Worm (Caenorhabditis elegans) whole organism, early embryonic: ENCODE measurements around the gene C42D8.9.

Experiments used
- B0310.2 ChIP-seq: sonication (generic microtip); optimal IDR thresholded peaks from 2 replicates; lab custom pipeline; 2016; ENCODE audit warnings: mild to moderate bottlenecking, missing genetic modification characterization, missing compliant biosample characterization
- F13C5.2 ChIP-seq: sonication (generic microtip); optimal IDR thresholded peaks from 2 replicates; lab custom pipeline; 2017; ENCODE audit warnings: mild to moderate bottlenecking, missing genetic modification characterization, inconsistent platforms, missing compliant biosample characterization
- aly-1 ChIP-seq: sonication (generic microtip); optimal IDR thresholded peaks from 2 replicates; lab custom pipeline; 2016; ENCODE audit warnings: missing genetic modification characterization, missing compliant biosample characterization
- ama-1 ChIP-seq: fragments of 150-350 bp; optimal IDR thresholded peaks from 2 replicates; lab custom pipeline; 2014
- ceh-13 ChIP-seq: fragments of 200-800 bp; sonication (Bioruptor generic); optimal IDR thresholded peaks from 2 replicates; lab custom pipeline; 2018; ENCODE audit warnings: mild to moderate bottlenecking, missing genetic modification characterization, missing compliant biosample characterization
- ceh-36 ChIP-seq: sonication (generic microtip); optimal IDR thresholded peaks from 2 replicates; lab custom pipeline; 2016; ENCODE audit warnings: missing genetic modification characterization, inconsistent platforms, missing compliant biosample characterization
- ets-7 ChIP-seq: sonication (generic microtip); optimal IDR thresholded peaks from 2 replicates; lab custom pipeline; 2016; ENCODE audit warnings: missing genotype, missing genetic modification characterization, missing compliant biosample characterization
- flt-1 ChIP-seq: fragments of 200-800 bp; sonication (Bioruptor generic); IDR thresholded peaks from 2 replicates; pipeline ENCODE4 v1.3.6; 2022; ENCODE audit warnings: missing genetic modification characterization, missing compliant biosample characterization
- hmbx-1 ChIP-seq: sonication (generic microtip); optimal IDR thresholded peaks from 2 replicates; lab custom pipeline; 2016; ENCODE audit warnings: mild to moderate bottlenecking, missing genetic modification characterization, missing compliant biosample characterization
- hmg-4 ChIP-seq: fragments of 200-800 bp; sonication (Bioruptor generic); optimal IDR thresholded peaks from 2 replicates; lab custom pipeline; 2018; ENCODE audit warnings: mild to moderate bottlenecking, missing genetic modification characterization, missing compliant biosample characterization
- hnd-1 ChIP-seq: sonication (generic microtip); optimal IDR thresholded peaks from 2 replicates; lab custom pipeline; 2016; ENCODE audit warnings: missing genetic modification characterization, missing compliant biosample characterization
- pes-1 ChIP-seq: fragments of 200-800 bp; sonication (Bioruptor generic); IDR thresholded peaks from 2 replicates; pipeline ENCODE4 v1.3.6; 2022; ENCODE audit warnings: missing genetic modification reagents, missing genetic modification characterization, missing compliant biosample characterization
- scrt-1 ChIP-seq: fragments of 200-800 bp; sonication (Bioruptor generic); IDR thresholded peaks from 2 replicates; pipeline ENCODE4 v1.3.6; 2022; ENCODE audit warnings: missing genetic modification characterization, missing compliant biosample characterization
- sea-1 ChIP-seq: fragments of 200-800 bp; sonication (Bioruptor generic); conservative IDR thresholded peaks from 2 replicates; pipeline ENCODE4 v1.3.6; 2022; ENCODE audit warnings: missing genetic modification characterization, missing compliant biosample characterization
- tbx-11 ChIP-seq: fragments of 200-800 bp; sonication (Bioruptor generic); IDR thresholded peaks from 2 replicates; pipeline ENCODE4 v1.3.6; 2022; ENCODE audit warnings: missing genetic modification characterization, missing compliant biosample characterization
- tbx-37 ChIP-seq: fragments of 200-800 bp; sonication (Bioruptor generic); conservative IDR thresholded peaks from 2 replicates; pipeline ENCODE4 v1.3.6; 2022; ENCODE audit warnings: missing genetic modification reagents, missing genetic modification characterization, missing compliant biosample characterization
- tra-4 ChIP-seq: sonication (generic microtip); optimal IDR thresholded peaks from 2 replicates; lab custom pipeline; 2017; ENCODE audit warnings: missing genetic modification characterization, missing compliant biosample characterization

C42D8.9 gene

DNA sequence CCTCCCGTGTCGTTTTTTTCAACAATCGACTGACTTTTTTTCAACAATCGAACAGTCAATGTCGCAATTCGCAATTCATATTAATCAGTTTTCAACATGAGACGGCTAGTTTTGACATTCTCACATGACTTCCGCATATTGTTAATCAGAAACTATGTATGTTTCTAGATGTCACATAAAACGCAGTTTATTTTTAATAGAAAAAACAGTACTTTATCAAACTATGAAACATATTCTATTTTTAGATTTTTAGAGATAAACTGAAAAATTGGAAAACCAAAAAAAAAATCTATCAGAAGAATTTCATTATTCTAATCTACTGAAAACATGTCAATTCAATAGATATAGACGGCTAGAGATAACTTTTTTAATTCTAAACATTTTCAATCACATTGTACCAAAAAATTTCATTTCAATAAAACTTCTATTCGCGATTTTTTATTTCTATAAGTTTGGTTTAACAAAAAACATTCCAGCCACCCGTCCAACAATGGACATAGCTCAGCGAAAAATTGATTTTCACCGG is 19.4 kb downstream of the C42D8.9 start, which contains the start of gene pnk-4:
Gene pnk-4 (plus strand): TSS at position 476 of the 526 bp plus-strand sequence.
- no peak for TF ChIP-seq ceh-13 (GFP tag; lab: Kevin White, UChicago)
- no peak for TF ChIP-seq aly-1 (tag; lab: Kevin White, UChicago)
- TF ChIP-seq B0310.2 (tag; lab: Kevin White, UChicago), result no peak
- TF ChIP-seq tbx-37 (GFP tag; lab: Robert Waterston, UW), result no peak
- TF ChIP-seq hmbx-1 (tag; lab: Kevin White, UChicago), result no peak
- TF ChIP-seq F13C5.2 (tag; lab: Kevin White, UChicago), result no peak
- TF ChIP-seq pes-1 (GFP tag; lab: Robert Waterston, UW), result no peak
- TF ChIP-seq hnd-1 (tag; lab: Kevin White, UChicago), result no peak
- no peak for TF ChIP-seq tbx-11 (GFP tag; lab: Robert Waterston, UW)
- no peak for TF ChIP-seq flt-1 (GFP tag; lab: Robert Waterston, UW)
- TF ChIP-seq hmg-4 (GFP tag; lab: Kevin White, UChicago), result no peak
- TF ChIP-seq ets-7 (tag; lab: Kevin White, UChicago), result no peak
- no peak for TF ChIP-seq sea-1
- TF ChIP-seq tra-4 (tag; lab: Kevin White, UChicago), result no peak
- TF ChIP-seq ceh-36, result no peak
- no peak for TF ChIP-seq ama-1 (lab: Kevin White, UChicago)

DNA sequence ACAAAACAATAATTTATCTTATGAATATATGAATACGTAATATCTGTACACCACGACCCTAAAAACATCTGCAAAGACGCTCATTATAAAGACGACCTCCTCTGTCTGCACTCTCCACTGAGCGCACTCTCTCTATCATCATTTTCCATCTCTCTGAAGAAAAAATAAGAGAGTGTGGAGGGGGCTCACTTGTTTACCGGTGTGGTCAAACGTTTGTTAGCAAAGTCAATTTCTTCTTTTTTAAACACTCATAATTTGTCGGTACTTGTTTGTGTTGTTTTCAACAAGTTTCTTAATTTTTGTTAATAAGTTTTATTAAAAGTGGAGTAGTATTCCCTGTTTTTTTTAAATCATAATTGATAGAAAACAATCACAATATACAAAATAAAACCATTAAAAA is 20.6 kb downstream of the C42D8.9 start:
- TF ChIP-seq tbx-37 (GFP tag; lab: Robert Waterston, UW) (no peak), hnd-1 (tag; lab: Kevin White, UChicago) (no peak), hmg-4 (GFP tag; lab: Kevin White, UChicago) (no peak), flt-1 (GFP tag; lab: Robert Waterston, UW) (no peak), ama-1 (lab: Kevin White, UChicago) (no peak), pes-1 (GFP tag; lab: Robert Waterston, UW) (no peak), aly-1 (tag; lab: Kevin White, UChicago) (no peak), hmbx-1 (tag; lab: Kevin White, UChicago) (no peak), ets-7 (tag; lab: Kevin White, UChicago) (no peak), ceh-13 (GFP tag; lab: Kevin White, UChicago) (no peak), B0310.2 (tag; lab: Kevin White, UChicago) (no peak), sea-1 (no peak), F13C5.2 (tag; lab: Kevin White, UChicago) (no peak), ceh-36 (no peak), scrt-1 (GFP tag; lab: Robert Waterston, UW) (no peak), tbx-11 (GFP tag; lab: Robert Waterston, UW) (no peak)

DNA sequence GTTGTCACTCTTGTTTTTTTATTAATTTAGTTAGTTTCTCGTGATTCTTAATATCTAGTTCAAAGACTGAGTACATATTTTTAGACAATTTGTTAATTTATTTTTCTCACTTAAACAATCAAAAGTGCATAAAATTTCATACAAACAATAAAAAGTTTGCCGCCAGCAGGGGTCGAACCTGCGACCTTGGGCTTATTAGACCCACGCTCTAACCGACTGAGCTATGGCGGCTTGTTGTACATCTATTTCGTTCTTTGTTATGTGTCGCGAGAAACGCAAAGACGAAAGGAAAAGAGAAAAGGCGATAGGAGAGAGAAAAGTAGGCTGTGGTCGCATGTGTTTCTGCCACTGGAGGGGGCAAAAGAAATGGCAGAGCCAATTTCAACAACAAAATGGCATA is 21.4 kb downstream of the C42D8.9 start:
- TF ChIP-seq B0310.2 (tag; lab: Kevin White, UChicago), result peak; percentile 95
- peak; percentile 94 for TF ChIP-seq aly-1 (tag; lab: Kevin White, UChicago)
- peak; percentile 94 for TF ChIP-seq ceh-13 (GFP tag; lab: Kevin White, UChicago)
- peak; percentile 96 for TF ChIP-seq flt-1 (GFP tag; lab: Robert Waterston, UW)
- TF ChIP-seq tra-4 (tag; lab: Kevin White, UChicago), result peak; percentile 95
- peak; percentile 96 for TF ChIP-seq pes-1 (GFP tag; lab: Robert Waterston, UW)
- peak; percentile 97 for TF ChIP-seq scrt-1 (GFP tag; lab: Robert Waterston, UW)
- peak; percentile 88 for TF ChIP-seq tbx-37 (GFP tag; lab: Robert Waterston, UW)
- TF ChIP-seq F13C5.2 (tag; lab: Kevin White, UChicago), result peak; percentile 98
- peak; percentile 88 for TF ChIP-seq hmbx-1 (tag; lab: Kevin White, UChicago)
- TF ChIP-seq ets-7 (tag; lab: Kevin White, UChicago), result peak; percentile 88
- TF ChIP-seq ama-1 (lab: Kevin White, UChicago), result no peak
- TF ChIP-seq hnd-1 (tag; lab: Kevin White, UChicago), result peak; percentile 91
- TF ChIP-seq ceh-36, result peak; percentile 94
- TF ChIP-seq tbx-11 (GFP tag; lab: Robert Waterston, UW), result peak; percentile 98
- peak; percentile 95 for TF ChIP-seq sea-1
- peak; percentile 98 for TF ChIP-seq hmg-4 (GFP tag; lab: Kevin White, UChicago)

DNA sequence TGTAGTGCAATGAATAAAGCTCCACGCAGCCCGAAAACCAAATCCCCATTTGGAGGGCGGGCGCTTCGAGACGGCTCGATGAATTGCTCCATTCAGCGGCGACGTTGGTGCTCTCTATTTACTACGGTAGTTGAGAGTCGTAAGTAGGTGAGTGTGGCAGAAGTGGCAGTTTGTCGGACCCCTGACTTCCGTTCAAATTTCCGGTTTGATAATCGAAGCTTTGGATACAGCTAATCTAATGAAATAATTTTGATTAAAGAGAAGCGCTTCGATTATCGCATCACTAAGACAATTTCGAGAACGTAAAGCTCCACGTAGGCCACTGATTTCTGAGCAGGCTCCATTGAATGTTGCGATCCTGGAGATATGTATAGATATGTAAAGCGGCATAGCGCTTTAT is 22.3 kb downstream of the C42D8.9 start, which contains the start of gene ets-5:
Gene ets-5 (minus strand): TSS at position 32 of the 400 bp plus-strand sequence.
- TF ChIP-seq B0310.2 (tag; lab: Kevin White, UChicago), result no peak
- TF ChIP-seq tbx-37 (GFP tag; lab: Robert Waterston, UW), result no peak
- TF ChIP-seq ceh-13 (GFP tag; lab: Kevin White, UChicago), result no peak
- TF ChIP-seq hnd-1 (tag; lab: Kevin White, UChicago), result no peak
- no peak for TF ChIP-seq ama-1 (lab: Kevin White, UChicago)
- no peak for TF ChIP-seq F13C5.2 (tag; lab: Kevin White, UChicago)
- TF ChIP-seq ets-7 (tag; lab: Kevin White, UChicago), result no peak
- no peak for TF ChIP-seq pes-1 (GFP tag; lab: Robert Waterston, UW)
- no peak for TF ChIP-seq flt-1 (GFP tag; lab: Robert Waterston, UW)
- no peak for TF ChIP-seq aly-1 (tag; lab: Kevin White, UChicago)
- TF ChIP-seq sea-1, result no peak
- TF ChIP-seq tra-4 (tag; lab: Kevin White, UChicago), result no peak

DNA sequence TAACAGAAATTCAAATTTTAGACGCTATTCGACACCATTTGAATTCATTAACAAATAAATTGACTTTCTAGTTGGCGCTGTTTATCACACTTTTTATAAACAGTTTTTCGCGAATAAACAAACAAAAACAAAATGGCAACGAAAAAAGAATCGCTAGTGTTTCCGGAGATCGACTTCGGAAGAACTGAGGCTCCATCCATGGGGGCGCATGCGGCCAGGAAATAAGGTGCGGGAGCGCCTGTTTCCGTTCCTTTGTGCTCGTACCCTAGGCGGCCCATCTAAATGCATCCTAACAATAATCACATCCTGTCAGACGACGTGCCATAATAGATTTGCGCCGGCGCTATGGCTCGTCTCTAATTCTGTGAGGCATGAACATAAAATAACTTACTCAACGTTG is 22.8 kb downstream of the C42D8.9 start:
- TF ChIP-seq hmg-4 (GFP tag; lab: Kevin White, UChicago) (no peak), pes-1 (GFP tag; lab: Robert Waterston, UW) (no peak), tra-4 (tag; lab: Kevin White, UChicago) (no peak), flt-1 (GFP tag; lab: Robert Waterston, UW) (no peak), F13C5.2 (tag; lab: Kevin White, UChicago) (no peak)

DNA sequence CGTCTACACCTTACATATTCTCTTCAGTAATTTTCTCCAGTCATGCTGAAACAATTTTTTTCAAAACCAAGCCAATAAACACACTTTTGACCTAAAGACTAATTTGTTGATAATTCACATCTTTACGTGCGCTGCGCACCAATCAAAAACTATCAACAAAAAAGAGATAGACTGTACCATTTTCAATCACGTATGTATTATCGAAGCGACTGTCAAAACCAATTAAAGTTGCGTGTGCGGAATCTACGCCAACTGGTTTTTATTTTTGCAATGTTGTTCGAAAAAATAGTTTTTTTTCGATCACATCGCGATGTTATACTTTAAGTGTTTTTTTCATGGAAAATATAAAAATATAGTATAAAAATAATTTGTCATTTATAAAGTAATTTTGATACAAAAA is 27.5 kb downstream of the C42D8.9 start:
- TF ChIP-seq aly-1 (tag; lab: Kevin White, UChicago) (no peak), pes-1 (GFP tag; lab: Robert Waterston, UW) (no peak), hmbx-1 (tag; lab: Kevin White, UChicago) (no peak), tbx-37 (GFP tag; lab: Robert Waterston, UW) (no peak), ceh-13 (GFP tag; lab: Kevin White, UChicago) (no peak), tbx-11 (GFP tag; lab: Robert Waterston, UW) (no peak), tra-4 (tag; lab: Kevin White, UChicago) (no peak), B0310.2 (tag; lab: Kevin White, UChicago) (no peak), ceh-36 (no peak), ets-7 (tag; lab: Kevin White, UChicago) (no peak), F13C5.2 (tag; lab: Kevin White, UChicago) (no peak)
